Worm (Caenorhabditis elegans) whole organism, L3 larva: ENCODE results near the gene coh-3.

Source experiments
- R02D3.7 ChIP-seq: fragments of 150-350 bp; optimal IDR thresholded peaks from 2 replicates; lab custom pipeline; 2014; ENCODE audit warnings: missing biosample characterization, missing genetic modification characterization
- ZK546.5 ChIP-seq: sonication (generic microtip); optimal IDR thresholded peaks from 2 replicates; lab custom pipeline; 2017; ENCODE audit warnings: missing biosample characterization, missing genetic modification characterization
- aly-2 ChIP-seq: fragments of 150-350 bp; optimal IDR thresholded peaks from 2 replicates; lab custom pipeline; 2014; ENCODE audit warnings: missing biosample characterization, missing genetic modification characterization
- ceh-82 ChIP-seq: fragments of 150-350 bp; optimal IDR thresholded peaks from 2 replicates; lab custom pipeline; 2014; ENCODE audit warnings: missing biosample characterization, missing genetic modification characterization
- ceh-9 ChIP-seq: sonication (generic microtip); optimal IDR thresholded peaks from 2 replicates; lab custom pipeline; 2018; ENCODE audit warnings: missing biosample characterization, missing genetic modification characterization
- elt-1 ChIP-seq: fragments of 150-350 bp; optimal IDR thresholded peaks from 2 replicates; lab custom pipeline; 2014; ENCODE audit warnings: missing biosample characterization, missing genetic modification characterization
- elt-2 ChIP-seq: sonication (generic microtip); optimal IDR thresholded peaks from 2 replicates; lab custom pipeline; 2016; ENCODE audit warnings: missing genetic modification reagents, mild to moderate bottlenecking, missing genetic modification characterization, missing compliant biosample characterization
- elt-3 ChIP-seq, 3 experiments: fragments of 150-350 bp in 1 of 3; sonication (generic microtip) in 2 of 3; optimal IDR thresholded peaks; 2 replicates in 2 of 3; 4 replicates in 1 of 3; lab custom pipeline; 2014 to 2017; ENCODE audit warnings: missing biosample characterization in 3 of 3, missing genetic modification characterization in 3 of 3
- eor-1 ChIP-seq, 2 experiments: fragments of 150-350 bp; optimal IDR thresholded peaks; 2 replicates each; lab custom pipeline; 2014 to 2018; ENCODE audit warnings: missing biosample characterization in 2 of 2, missing genetic modification characterization in 2 of 2
- fkh-2 ChIP-seq: fragments of 150-350 bp; optimal IDR thresholded peaks from 2 replicates; lab custom pipeline; 2014; ENCODE audit warnings: missing biosample characterization, missing genetic modification reagents, missing genetic modification characterization
- fos-1 ChIP-seq: fragments of 150-350 bp; optimal IDR thresholded peaks from 2 replicates; lab custom pipeline; 2014; ENCODE audit warnings: missing biosample characterization, missing genetic modification characterization
- jun-1 ChIP-seq: fragments of 150-350 bp; optimal IDR thresholded peaks from 2 replicates; lab custom pipeline; 2014; ENCODE audit warnings: missing biosample characterization, missing genetic modification reagents, missing genetic modification characterization
- lin-15B ChIP-seq: fragments of 150-350 bp; optimal IDR thresholded peaks from 2 replicates; lab custom pipeline; 2014; ENCODE audit warnings: missing biosample characterization, missing genetic modification characterization
- lsy-12 ChIP-seq: sonication (generic microtip); optimal IDR thresholded peaks from 2 replicates; lab custom pipeline; 2016; ENCODE audit warnings: mild to moderate bottlenecking, missing genetic modification characterization, missing compliant biosample characterization
- mml-1 ChIP-seq: fragments of 150-350 bp; sonication (generic microtip); optimal IDR thresholded peaks from 3 replicates; lab custom pipeline; 2014; ENCODE audit warnings: missing biosample characterization, missing genetic modification characterization
- nfya-1 ChIP-seq: sonication (generic microtip); optimal IDR thresholded peaks from 2 replicates; lab custom pipeline; 2017; ENCODE audit warnings: missing genetic modification characterization, mild to moderate bottlenecking, missing compliant biosample characterization, antibody characterized with exemption, moderate library complexity; ENCODE audit not compliant: insufficient read depth
- nhr-11 ChIP-seq: fragments of 150-350 bp; optimal IDR thresholded peaks from 2 replicates; lab custom pipeline; 2014; ENCODE audit warnings: missing biosample characterization, missing genetic modification characterization
- nhr-12 ChIP-seq: fragments of 150-350 bp; optimal IDR thresholded peaks from 2 replicates; lab custom pipeline; 2014; ENCODE audit warnings: missing biosample characterization, missing genetic modification characterization
- nhr-237 ChIP-seq: fragments of 150-350 bp; optimal IDR thresholded peaks from 2 replicates; lab custom pipeline; 2014; ENCODE audit warnings: missing biosample characterization, missing genetic modification characterization
- nhr-25 ChIP-seq: sonication (generic microtip); optimal IDR thresholded peaks from 2 replicates; lab custom pipeline; 2017; ENCODE audit warnings: missing biosample characterization, missing genetic modification characterization
- nhr-43 ChIP-seq: sonication (generic microtip); optimal IDR thresholded peaks from 2 replicates; lab custom pipeline; 2016; ENCODE audit warnings: mild to moderate bottlenecking, missing genetic modification characterization, missing compliant biosample characterization; ENCODE audit not compliant: poor library complexity, severe bottlenecking
- nhr-67 ChIP-seq: fragments of 150-350 bp; optimal IDR thresholded peaks from 2 replicates; lab custom pipeline; 2014; ENCODE audit warnings: missing biosample characterization, missing genetic modification characterization
- nhr-76 ChIP-seq: fragments of 150-350 bp; sonication (generic microtip); optimal IDR thresholded peaks from 5 replicates; lab custom pipeline; 2014; ENCODE audit warnings: missing biosample characterization, missing genetic modification characterization
- nhr-77 ChIP-seq: fragments of 150-350 bp; optimal IDR thresholded peaks from 2 replicates; lab custom pipeline; 2014; ENCODE audit warnings: missing biosample characterization, missing genetic modification characterization
- pha-4 ChIP-seq: fragments of 150-350 bp; optimal IDR thresholded peaks from 2 replicates; lab custom pipeline; 2014; ENCODE audit warnings: missing biosample characterization, missing genetic modification reagents, missing genetic modification characterization
- pqm-1 ChIP-seq: fragments of 150-350 bp; optimal IDR thresholded peaks from 2 replicates; lab custom pipeline; 2017; ENCODE audit warnings: missing biosample characterization, missing genetic modification characterization, inconsistent platforms
- sea-2 ChIP-seq: fragments of 150-350 bp; sonication (generic microtip); optimal IDR thresholded peaks from 4 replicates; lab custom pipeline; 2014; ENCODE audit warnings: missing biosample characterization, missing genetic modification reagents, missing genetic modification characterization
- skn-1 ChIP-seq: fragments of 150-350 bp; optimal IDR thresholded peaks from 2 replicates; lab custom pipeline; 2014; ENCODE audit warnings: missing biosample characterization, missing genetic modification characterization
- snpc-4 ChIP-seq: fragments of 150-350 bp; optimal IDR thresholded peaks from 2 replicates; lab custom pipeline; 2014; ENCODE audit warnings: missing biosample characterization, missing genetic modification characterization
- unc-39 ChIP-seq: sonication (generic microtip); optimal IDR thresholded peaks from 4 replicates; lab custom pipeline; 2017; ENCODE audit warnings: missing biosample characterization, missing genetic modification characterization
- unc-62 ChIP-seq: fragments of 150-350 bp; sonication (generic microtip); optimal IDR thresholded peaks from 4 replicates; lab custom pipeline; 2014; ENCODE audit warnings: missing biosample characterization, missing genetic modification reagents, missing genetic modification characterization
- ztf-4 ChIP-seq: fragments of 150-350 bp; optimal IDR thresholded peaks from 2 replicates; lab custom pipeline; 2014; ENCODE audit warnings: missing biosample characterization, missing genetic modification characterization

The coh-3 gene

ce11 chrV:14468196-14468874 is 11.1 kb downstream of the coh-3 start, which contains the start of gene srz-97:
TSS of gene srz-97 (minus strand) at chrV:14468246.
- TF ChIP-seq nhr-43 (tag; lab: Kevin White, UChicago) (peak; percentile 34), nhr-77 (tag; lab: Kevin White, UChicago) (peak; percentile 42), pqm-1 (tag; lab: Kevin White, UChicago) (peak; percentile 54), lsy-12 (tag; lab: Kevin White, UChicago) (no peak), R02D3.7 (peak; percentile 36), elt-2 (tag; lab: Kevin White, UChicago) (peak; percentile 47), nhr-25 (tag; lab: Kevin White, UChicago) (peak; percentile 54), pha-4 (tag; lab: Kevin White, UChicago) (no peak), snpc-4 (tag; lab: Kevin White, UChicago) (peak; percentile 97)

ce11 chrV:14468931-14469330 is 11.7 kb downstream of the coh-3 start, which contains the start of gene clec-57:
TSS of gene clec-57 (plus strand) at chrV:14469231.
- TF ChIP-seq mml-1 (tag; lab: Kevin White, UChicago) (no peak), fkh-2 (tag; lab: Kevin White, UChicago) (no peak), skn-1 (tag; lab: Kevin White, UChicago) (no peak), nhr-67 (tag; lab: Kevin White, UChicago) (no peak), ceh-82 (tag; lab: Kevin White, UChicago) (no peak), nfya-1 (tag; lab: Kevin White, UChicago) (no peak), nhr-12 (tag; lab: Kevin White, UChicago) (no peak), jun-1 (tag; lab: Kevin White, UChicago) (no peak), eor-1 (tag; optimal IDR thresholded peaks at IDR 0.05; lab: Kevin White, UChicago) (no peak), ceh-9 (tag; lab: Kevin White, UChicago) (no peak), snpc-4 (tag; lab: Kevin White, UChicago) (no peak), elt-1 (tag; lab: Kevin White, UChicago) (no peak), fos-1 (tag; lab: Kevin White, UChicago) (no peak), pqm-1 (tag; lab: Kevin White, UChicago) (no peak), pha-4 (tag; lab: Kevin White, UChicago) (no peak), nhr-237 (no peak), nhr-77 (tag; lab: Kevin White, UChicago) (no peak), unc-39 (tag; lab: Kevin White, UChicago) (no peak), lin-15B (tag; lab: Kevin White, UChicago) (no peak)
- TF ChIP-seq, all 47 proteins: peak for 0

ce11 chrV:14472229-14472628 is 15.0 kb downstream of the coh-3 start, which contains the start of gene clec-227:
TSS of gene clec-227 (plus strand) at chrV:14472529.
- TF ChIP-seq elt-1 (tag; lab: Kevin White, UChicago) (no peak), ZK546.5 (tag; lab: Kevin White, UChicago) (no peak), aly-2 (no peak), nhr-237 (no peak), sea-2 (GFP tag; lab: Kevin White, UChicago) (no peak), nhr-11 (tag; lab: Kevin White, UChicago) (no peak), pqm-1 (tag; lab: Kevin White, UChicago) (no peak)

- TF ChIP-seq ztf-4 (tag; lab: Kevin White, UChicago), result no peak
- TF ChIP-seq elt-3 (tag; optimal IDR thresholded peaks at IDR 0.05; lab: Kevin White, UChicago), result no peak
- TF ChIP-seq pha-4 (tag; lab: Kevin White, UChicago), result no peak
- TF ChIP-seq pqm-1 (tag; lab: Kevin White, UChicago), result peak; percentile 5
- no peak for TF ChIP-seq nhr-76 (tag; lab: Kevin White, UChicago)
- TF ChIP-seq elt-2 (tag; lab: Kevin White, UChicago), result peak; percentile 38
- no peak for TF ChIP-seq sea-2 (GFP tag; lab: Kevin White, UChicago)
Observed at ce11 chrV:14474099-14474498, 16.9 kb downstream of the coh-3 start, which contains the start of gene clec-56. TSS of gene clec-56 (plus strand) at chrV:14474399.

- TF ChIP-seq pqm-1 (tag; lab: Kevin White, UChicago) (peak; percentile 5), elt-2 (tag; lab: Kevin White, UChicago) (peak; percentile 48), ztf-4 (tag; lab: Kevin White, UChicago) (no peak), fos-1 (tag; lab: Kevin White, UChicago) (no peak), elt-3 (tag; optimal IDR thresholded peaks at IDR 0.05; lab: Kevin White, UChicago) (no peak), fkh-2 (tag; lab: Kevin White, UChicago) (no peak), nhr-67 (tag; lab: Kevin White, UChicago) (no peak), eor-1 (tag; optimal IDR thresholded peaks at IDR 0.05; lab: Kevin White, UChicago) (no peak), unc-62 (no peak)
Observed at ce11 chrV:14476680-14477079, 19.5 kb downstream of the coh-3 start, which contains the start of gene clec-54. TSS of gene clec-54 (plus strand) at chrV:14476903.
